Worm (Caenorhabditis elegans): Measurements from ENCODE around the gene H35N09.2.

The H35N09.2 gene

DNA sequence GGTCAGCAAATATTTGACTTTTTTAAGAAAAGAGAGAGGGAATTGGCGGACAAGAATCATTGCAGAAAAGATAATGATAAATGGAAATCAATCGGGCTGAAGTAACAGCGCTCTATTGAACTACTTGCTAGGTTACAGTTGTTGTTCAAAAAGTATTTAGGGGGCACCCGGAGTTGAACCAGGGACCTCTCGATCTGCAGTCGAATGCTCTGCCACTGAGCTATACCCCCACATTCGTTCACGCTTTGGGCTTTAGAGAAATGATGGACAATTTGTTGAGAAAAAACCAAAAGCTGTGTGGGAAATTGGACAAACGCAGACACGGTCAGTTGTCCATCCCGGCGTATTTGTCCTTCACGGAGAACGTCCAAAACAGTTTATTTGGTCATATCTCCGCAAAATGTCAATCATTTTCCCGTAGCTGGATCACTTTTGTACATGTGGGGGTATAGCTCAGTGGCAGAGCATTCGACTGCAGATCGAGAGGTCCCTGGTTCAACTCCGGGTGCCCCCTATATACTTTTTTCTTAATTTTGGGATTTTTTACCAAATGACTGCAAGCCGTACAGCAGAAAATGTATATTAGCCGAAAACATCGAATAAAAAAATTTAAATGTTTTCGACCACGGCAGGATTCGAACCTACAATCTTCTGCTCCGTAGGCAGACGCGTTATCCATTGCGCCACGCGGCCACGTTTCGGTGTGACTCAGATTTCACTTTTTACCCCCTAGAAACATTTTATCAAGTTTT is 19.2 kb upstream of the H35N09.2 start (continued):
- TF ChIP-seq bed-1 (GFP tag; IDR thresholded peaks at IDR 0.05) (no peak), Y67H2A.10 (GFP tag; conservative IDR thresholded peaks at IDR 0.05) (no peak), sea-2 (GFP tag; IDR thresholded peaks at IDR 0.05) (no peak), snpc-3.4 (tag; optimal IDR thresholded peaks at IDR 0.05) (peak; percentile 39), mel-28 (tag; optimal IDR thresholded peaks at IDR 0.05; ENCODE audit: borderline replicate concordance) (no peak), F22D6.2 (tag; optimal IDR thresholded peaks at IDR 0.05) (no peak), lag-1 (GFP tag; IDR thresholded peaks at IDR 0.05) (no peak), ceh-40 (GFP tag; IDR thresholded peaks at IDR 0.05) (peak; percentile 79), ccch-3 (GFP tag; optimal IDR thresholded peaks at IDR 0.05) (no peak), egrh-3 (GFP tag; IDR thresholded peaks at IDR 0.05) (no peak), ztf-25 (GFP tag; IDR thresholded peaks at IDR 0.05) (0 out of 2 replicates have a peak, but pooled peaks have one; percentile 15), K11D2.4 (GFP tag; IDR thresholded peaks at IDR 0.05) (peak; percentile 51; the same call in 1 of the 2 replicates), C17E4.6 (GFP tag; IDR thresholded peaks at IDR 0.05) (no peak), ets-4 (GFP tag; optimal IDR thresholded peaks at IDR 0.05) (no peak), rpc-1 (optimal IDR thresholded peaks at IDR 0.05) (peak; percentile 74), rpc-1 (tag; optimal IDR thresholded peaks at IDR 0.05) (peak; percentile 91), hsf-1 (GFP tag; IDR thresholded peaks at IDR 0.05) (no peak), F10E7.11 (tag; optimal IDR thresholded peaks at IDR 0.05) (no peak), lin-54 (GFP tag; optimal IDR thresholded peaks at IDR 0.05) (no peak), attf-3 (GFP tag; conservative IDR thresholded peaks at IDR 0.05) (no peak), madf-3 (GFP tag; IDR thresholded peaks at IDR 0.05) (no peak), F57C9.4 (tag; optimal IDR thresholded peaks at IDR 0.05) (no peak), madf-8 (GFP tag; conservative IDR thresholded peaks at IDR 0.05) (no peak), F52B5.7 (tag; optimal IDR thresholded peaks at IDR 0.05) (no peak), madf-6 (GFP tag; IDR thresholded peaks at IDR 0.05) (no peak), dox-1 (GFP tag; IDR thresholded peaks at IDR 0.05) (peak; percentile 53; the same call in 1 of the 2 replicates), nfya-1 (tag; optimal IDR thresholded peaks at IDR 0.05; ENCODE audit: borderline replicate concordance, insufficient read depth) (no peak), lin-40 (tag; optimal IDR thresholded peaks at IDR 0.05) (peak; percentile 65), ceh-100 (GFP tag; IDR thresholded peaks at IDR 0.05) (no peak), nfya-2 (GFP tag; IDR thresholded peaks at IDR 0.05) (0 out of 2 replicates have a peak, but pooled peaks have one; percentile 25), K12H6.12 (tag; optimal IDR thresholded peaks at IDR 0.05) (no peak), zim-3 (tag; optimal IDR thresholded peaks at IDR 0.05) (no peak), zfh-2 (GFP tag; conservative IDR thresholded peaks at IDR 0.05) (peak; percentile 49), egl-18 (GFP tag; IDR thresholded peaks at IDR 0.05) (no peak), B0261.1 (tag; optimal IDR thresholded peaks at IDR 0.05) (peak; percentile 84), C06A6.2 (GFP tag; conservative IDR thresholded peaks at IDR 0.05) (no peak), Y53F4B.3 (GFP tag; IDR thresholded peaks at IDR 0.05) (peak; percentile 37; the same call in 1 of the 2 replicates), somi-1 (GFP tag; optimal IDR thresholded peaks at IDR 0.05) (peak; percentile 62), Y56A3A.18 (GFP tag; IDR thresholded peaks at IDR 0.05) (no peak), F39B2.1 (GFP tag; IDR thresholded peaks at IDR 0.05) (no peak), lin-35 (GFP tag; optimal IDR thresholded peaks at IDR 0.05) (peak in 1 of 3 experiments; percentile 11), ekl-4 (GFP tag; IDR thresholded peaks at IDR 0.05) (0 out of 2 replicates have a peak, but pooled peaks have one; percentile 64), unc-130 (GFP tag; optimal IDR thresholded peaks at IDR 0.05) (no peak), ceh-27 (GFP tag; optimal IDR thresholded peaks at IDR 0.05) (no peak), sptf-2 (GFP tag; optimal IDR thresholded peaks at IDR 0.05) (peak; percentile 56), sdz-38 (tag; optimal IDR thresholded peaks at IDR 0.05) (no peak), atf-7 (tag; optimal IDR thresholded peaks at IDR 0.05) (no peak), aptf-3 (GFP tag; IDR thresholded peaks at IDR 0.05) (no peak)

Measured in whole organism, young adult.